Worm (Caenorhabditis elegans) whole organism, L3 larva: ENCODE data around the gene W09G12.8.

ENCODE experiments used
- elt-3 ChIP-seq, 3 experiments: fragments of 150-350 bp in 1 of 3; sonication (generic microtip) in 2 of 3; optimal IDR thresholded peaks; 2 replicates in 2 of 3; 4 replicates in 1 of 3; lab custom pipeline; 2014 to 2017; ENCODE audit warnings: missing biosample characterization in 3 of 3, missing genetic modification characterization in 3 of 3
- fos-1 ChIP-seq: fragments of 150-350 bp; optimal IDR thresholded peaks from 2 replicates; lab custom pipeline; 2014; ENCODE audit warnings: missing biosample characterization, missing genetic modification characterization
- nhr-76 ChIP-seq: fragments of 150-350 bp; sonication (generic microtip); optimal IDR thresholded peaks from 5 replicates; lab custom pipeline; 2014; ENCODE audit warnings: missing biosample characterization, missing genetic modification characterization

- TF ChIP-seq fos-1 (tag; lab: Kevin White, UChicago) (no peak), elt-3 (tag; optimal IDR thresholded peaks at IDR 0.05; lab: Kevin White, UChicago) (no peak), nhr-76 (tag; lab: Kevin White, UChicago) (no peak)
Measured at ce11 chrIV:1228675-1229130, 2.7 kb downstream of the W09G12.8 start, which contains the start of gene W09G12.7.
